Worm (Caenorhabditis elegans) whole organism, L3 larva: ENCODE data around the gene ssup-72.

Source experiments
- R02D3.7 ChIP-seq: fragments of 150-350 bp; optimal IDR thresholded peaks from 2 replicates; lab custom pipeline; 2014; ENCODE audit warnings: missing biosample characterization, missing genetic modification characterization
- ama-1 ChIP-seq: fragments of 150-350 bp; optimal IDR thresholded peaks from 2 replicates; lab custom pipeline; 2018
- ceh-16 ChIP-seq: sonication (generic microtip); optimal IDR thresholded peaks from 2 replicates; lab custom pipeline; 2017; ENCODE audit warnings: missing biosample characterization, missing genetic modification characterization
- ceh-9 ChIP-seq: sonication (generic microtip); optimal IDR thresholded peaks from 2 replicates; lab custom pipeline; 2018; ENCODE audit warnings: missing biosample characterization, missing genetic modification characterization
- daf-12 ChIP-seq: fragments of 150-350 bp; optimal IDR thresholded peaks from 2 replicates; lab custom pipeline; 2014; ENCODE audit warnings: missing biosample characterization, missing genetic modification reagents, missing genetic modification characterization
- egl-5 ChIP-seq: fragments of 150-350 bp; optimal IDR thresholded peaks from 2 replicates; lab custom pipeline; 2017; ENCODE audit warnings: missing biosample characterization, missing genetic modification reagents, missing genetic modification characterization, inconsistent platforms
- elt-1 ChIP-seq: fragments of 150-350 bp; optimal IDR thresholded peaks from 2 replicates; lab custom pipeline; 2014; ENCODE audit warnings: missing biosample characterization, missing genetic modification characterization
- elt-2 ChIP-seq: sonication (generic microtip); optimal IDR thresholded peaks from 2 replicates; lab custom pipeline; 2016; ENCODE audit warnings: missing genetic modification reagents, mild to moderate bottlenecking, missing genetic modification characterization, missing compliant biosample characterization
- eor-1 ChIP-seq, 2 experiments: fragments of 150-350 bp; optimal IDR thresholded peaks; 2 replicates each; lab custom pipeline; 2014 to 2018; ENCODE audit warnings: missing biosample characterization in 2 of 2, missing genetic modification characterization in 2 of 2
- fkh-10 ChIP-seq: sonication (generic microtip); optimal IDR thresholded peaks from 2 replicates; lab custom pipeline; 2017; ENCODE audit warnings: missing biosample characterization, missing genetic modification reagents, missing genetic modification characterization
- fkh-2 ChIP-seq: fragments of 150-350 bp; optimal IDR thresholded peaks from 2 replicates; lab custom pipeline; 2014; ENCODE audit warnings: missing biosample characterization, missing genetic modification reagents, missing genetic modification characterization
- hmg-11 ChIP-seq: sonication (generic microtip); optimal IDR thresholded peaks from 2 replicates; lab custom pipeline; 2016; ENCODE audit warnings: missing genetic modification characterization, missing compliant biosample characterization
- lin-15B ChIP-seq: fragments of 150-350 bp; optimal IDR thresholded peaks from 2 replicates; lab custom pipeline; 2014; ENCODE audit warnings: missing biosample characterization, missing genetic modification characterization
- lin-39 ChIP-seq: fragments of 150-350 bp; optimal IDR thresholded peaks from 2 replicates; lab custom pipeline; 2018; ENCODE audit warnings: missing biosample characterization, missing genetic modification reagents, missing genetic modification characterization
- lsy-12 ChIP-seq: sonication (generic microtip); optimal IDR thresholded peaks from 2 replicates; lab custom pipeline; 2016; ENCODE audit warnings: mild to moderate bottlenecking, missing genetic modification characterization, missing compliant biosample characterization
- nfya-1 ChIP-seq: sonication (generic microtip); optimal IDR thresholded peaks from 2 replicates; lab custom pipeline; 2017; ENCODE audit warnings: missing genetic modification characterization, mild to moderate bottlenecking, missing compliant biosample characterization, antibody characterized with exemption, moderate library complexity; ENCODE audit not compliant: insufficient read depth
- nhr-11 ChIP-seq: fragments of 150-350 bp; optimal IDR thresholded peaks from 2 replicates; lab custom pipeline; 2014; ENCODE audit warnings: missing biosample characterization, missing genetic modification characterization
- nhr-237 ChIP-seq: fragments of 150-350 bp; optimal IDR thresholded peaks from 2 replicates; lab custom pipeline; 2014; ENCODE audit warnings: missing biosample characterization, missing genetic modification characterization
- nhr-25 ChIP-seq: sonication (generic microtip); optimal IDR thresholded peaks from 2 replicates; lab custom pipeline; 2017; ENCODE audit warnings: missing biosample characterization, missing genetic modification characterization
- nhr-28 ChIP-seq: fragments of 150-350 bp; optimal IDR thresholded peaks from 2 replicates; lab custom pipeline; 2014; ENCODE audit warnings: missing biosample characterization, missing genetic modification characterization
- nhr-43 ChIP-seq: sonication (generic microtip); optimal IDR thresholded peaks from 2 replicates; lab custom pipeline; 2016; ENCODE audit warnings: mild to moderate bottlenecking, missing genetic modification characterization, missing compliant biosample characterization; ENCODE audit not compliant: poor library complexity, severe bottlenecking
- nhr-67 ChIP-seq: fragments of 150-350 bp; optimal IDR thresholded peaks from 2 replicates; lab custom pipeline; 2014; ENCODE audit warnings: missing biosample characterization, missing genetic modification characterization
- pha-4 ChIP-seq: fragments of 150-350 bp; optimal IDR thresholded peaks from 2 replicates; lab custom pipeline; 2014; ENCODE audit warnings: missing biosample characterization, missing genetic modification reagents, missing genetic modification characterization
- pqm-1 ChIP-seq: fragments of 150-350 bp; optimal IDR thresholded peaks from 2 replicates; lab custom pipeline; 2017; ENCODE audit warnings: missing biosample characterization, missing genetic modification characterization, inconsistent platforms
- skn-1 ChIP-seq: fragments of 150-350 bp; optimal IDR thresholded peaks from 2 replicates; lab custom pipeline; 2014; ENCODE audit warnings: missing biosample characterization, missing genetic modification characterization
- unc-39 ChIP-seq: sonication (generic microtip); optimal IDR thresholded peaks from 4 replicates; lab custom pipeline; 2017; ENCODE audit warnings: missing biosample characterization, missing genetic modification characterization
- unc-62 ChIP-seq: fragments of 150-350 bp; sonication (generic microtip); optimal IDR thresholded peaks from 4 replicates; lab custom pipeline; 2014; ENCODE audit warnings: missing biosample characterization, missing genetic modification reagents, missing genetic modification characterization
- zag-1 ChIP-seq: fragments of 150-350 bp; optimal IDR thresholded peaks from 2 replicates; lab custom pipeline; 2014; ENCODE audit warnings: missing biosample characterization, missing genetic modification characterization
- ztf-11 ChIP-seq: fragments of 150-350 bp; optimal IDR thresholded peaks from 2 replicates; lab custom pipeline; 2014; ENCODE audit warnings: missing biosample characterization, missing genetic modification characterization
- ztf-4 ChIP-seq: fragments of 150-350 bp; optimal IDR thresholded peaks from 2 replicates; lab custom pipeline; 2014; ENCODE audit warnings: missing biosample characterization, missing genetic modification characterization

ssup-72 gene

DNA sequence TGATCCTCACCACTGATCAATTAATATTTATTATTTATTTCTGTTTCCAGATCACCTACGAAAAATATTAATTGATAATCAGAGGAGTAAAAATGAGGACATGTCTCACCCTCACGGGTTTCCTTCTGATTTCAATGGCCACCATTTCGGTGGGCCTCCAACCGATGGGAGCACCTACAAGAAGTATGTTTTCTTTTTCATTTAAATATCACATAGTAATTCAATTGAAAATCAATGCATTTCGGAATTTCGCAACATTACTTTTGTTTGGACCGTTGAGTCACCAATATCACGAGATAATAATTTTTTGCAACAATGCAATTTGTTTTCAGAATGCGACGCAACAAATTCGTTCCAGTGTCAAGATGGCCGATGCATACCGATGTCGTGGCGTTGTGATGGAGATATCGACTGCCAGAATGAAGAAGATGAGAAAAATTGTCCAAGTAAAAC is 7.0 kb downstream of the ssup-72 start, which contains the start of gene gldi-2:
Gene gldi-2 (plus strand): TSS at position 51 of the 453 bp plus-strand sequence.
- no peak for TF ChIP-seq nfya-1 (tag; lab: Kevin White, UChicago)
- no peak for TF ChIP-seq elt-2 (tag; lab: Kevin White, UChicago)
- TF ChIP-seq ama-1, result no peak
- no peak for TF ChIP-seq nhr-28
- no peak for TF ChIP-seq lin-39 (tag; lab: Kevin White, UChicago)
- no peak for TF ChIP-seq lsy-12 (tag; lab: Kevin White, UChicago)
- TF ChIP-seq ztf-4, result no peak
- no peak for TF ChIP-seq fkh-2 (tag; lab: Kevin White, UChicago)
- TF ChIP-seq hmg-11 (tag; lab: Kevin White, UChicago), result no peak
- TF ChIP-seq nhr-43 (tag; lab: Kevin White, UChicago), result no peak
- TF ChIP-seq eor-1 (tag; optimal IDR thresholded peaks at IDR 0.05; lab: Kevin White, UChicago), result no peak

DNA sequence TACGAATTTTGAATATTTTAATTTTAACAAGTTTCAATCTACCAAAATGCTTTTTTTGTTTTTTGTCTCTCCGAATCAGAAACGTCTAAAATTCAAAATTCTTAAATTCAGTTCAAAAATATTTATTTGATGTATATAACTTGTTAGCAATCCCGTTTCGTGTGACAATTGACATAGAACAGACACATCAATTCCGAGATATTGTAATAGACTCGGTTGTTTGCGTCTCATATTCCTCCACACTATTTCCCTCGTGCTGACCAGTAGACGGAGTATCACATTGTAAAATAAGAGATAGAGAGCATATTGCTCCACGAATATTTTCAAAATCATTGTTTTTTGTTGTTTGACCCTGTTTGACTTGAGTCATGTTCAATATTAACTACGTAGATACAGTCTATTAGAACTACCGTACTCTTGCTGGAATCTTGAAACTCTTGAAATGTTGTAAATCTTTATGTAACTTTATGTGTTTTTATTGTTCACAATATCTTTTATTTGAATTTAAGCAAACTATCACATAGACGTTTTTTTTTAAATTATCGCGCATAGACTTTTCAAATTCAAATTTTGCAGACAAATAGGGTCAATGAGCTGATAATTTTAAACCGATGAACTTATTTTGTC is 12.4 kb downstream of the ssup-72 start, which contains the start of gene T13C2.3:
Gene T13C2.3 (plus strand): TSS at position 577 of the 627 bp plus-strand sequence.
- TF ChIP-seq lsy-12 (tag; lab: Kevin White, UChicago) (no peak), skn-1 (tag; lab: Kevin White, UChicago) (no peak), fkh-10 (GFP tag; lab: Kevin White, UChicago) (no peak), nhr-25 (tag; lab: Kevin White, UChicago) (no peak), nhr-43 (tag; lab: Kevin White, UChicago) (no peak), ama-1 (no peak), nhr-67 (tag; lab: Kevin White, UChicago) (no peak), lin-15B (no peak), unc-62 (GFP tag; lab: Kevin White, UChicago) (no peak), hmg-11 (tag; lab: Kevin White, UChicago) (no peak), zag-1 (tag; lab: Kevin White, UChicago) (no peak), fkh-2 (tag; lab: Kevin White, UChicago) (no peak)

DNA sequence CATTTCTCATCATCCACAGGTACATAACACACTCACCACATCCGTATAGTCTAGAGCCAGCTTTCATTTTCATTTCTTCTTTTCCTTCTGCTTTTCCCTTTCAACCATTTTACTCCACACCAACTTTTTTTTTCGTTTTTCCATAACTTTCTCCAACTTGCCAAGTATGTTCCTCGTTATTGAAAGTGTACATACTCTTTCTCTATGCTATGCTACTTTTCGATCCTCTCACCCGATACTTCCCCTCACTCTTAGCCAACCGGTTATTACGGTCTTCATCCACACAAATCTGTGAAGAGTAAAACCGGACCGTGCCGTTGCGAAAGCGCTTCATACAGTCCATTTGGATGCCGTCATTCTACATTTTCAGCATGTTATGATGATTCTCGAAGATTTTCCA is 15.5 kb downstream of the ssup-72 start, which contains the start of gene T13C2.2:
Gene T13C2.2 (plus strand): TSS at position 301 of the 400 bp plus-strand sequence.
- TF ChIP-seq nhr-28, result no peak
- no peak for TF ChIP-seq nfya-1 (tag; lab: Kevin White, UChicago)
- no peak for TF ChIP-seq ceh-16 (tag; lab: Kevin White, UChicago)
- no peak for TF ChIP-seq nhr-43 (tag; lab: Kevin White, UChicago)
- TF ChIP-seq nhr-25 (tag; lab: Kevin White, UChicago), result no peak
- no peak for TF ChIP-seq lin-15B
- TF ChIP-seq, all 47 proteins: peak for 0

DNA sequence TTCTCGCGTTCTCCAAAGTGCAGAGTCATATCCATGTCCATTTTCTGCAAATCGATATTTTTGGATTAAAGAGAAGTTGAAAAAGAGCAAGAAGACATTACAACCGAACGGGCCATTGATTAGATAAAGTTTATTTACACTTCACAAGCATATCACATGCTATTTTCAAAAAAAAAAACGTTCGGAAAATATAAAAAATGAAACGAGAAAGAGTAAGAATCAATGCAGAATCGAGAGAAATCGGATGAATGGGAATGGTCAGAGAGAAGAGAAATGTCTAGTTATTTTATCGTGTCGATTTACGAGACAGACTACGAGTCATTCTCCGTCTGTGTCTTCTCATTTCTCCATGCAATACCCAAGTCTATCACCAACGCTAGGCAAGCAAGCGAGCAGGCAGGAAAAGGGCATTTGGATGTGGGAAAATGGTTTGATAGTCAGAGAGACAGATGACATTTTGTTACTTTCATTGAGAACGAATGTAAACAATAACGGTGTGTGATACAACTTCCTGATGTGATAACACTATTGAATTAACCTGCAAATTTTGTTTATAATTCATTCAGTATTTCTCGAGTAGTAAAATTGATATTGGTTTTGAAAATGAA is 23.8 kb downstream of the ssup-72 start, which contains the start of gene F31E8.4:
Gene F31E8.4 (minus strand): TSS at position 51 of the 608 bp plus-strand sequence.
- TF ChIP-seq unc-62 (GFP tag; lab: Kevin White, UChicago) (no peak), pqm-1 (peak; percentile 69), R02D3.7 (tag; lab: Kevin White, UChicago) (peak; percentile 43), ceh-16 (tag; lab: Kevin White, UChicago) (no peak), hmg-11 (tag; lab: Kevin White, UChicago) (peak; percentile 46), pha-4 (tag; lab: Kevin White, UChicago) (peak; percentile 68), nfya-1 (tag; lab: Kevin White, UChicago) (peak; percentile 4), elt-2 (tag; lab: Kevin White, UChicago) (peak; percentile 73), egl-5 (peak; percentile 10), lin-15B (peak; percentile 3), daf-12 (no peak)

DNA sequence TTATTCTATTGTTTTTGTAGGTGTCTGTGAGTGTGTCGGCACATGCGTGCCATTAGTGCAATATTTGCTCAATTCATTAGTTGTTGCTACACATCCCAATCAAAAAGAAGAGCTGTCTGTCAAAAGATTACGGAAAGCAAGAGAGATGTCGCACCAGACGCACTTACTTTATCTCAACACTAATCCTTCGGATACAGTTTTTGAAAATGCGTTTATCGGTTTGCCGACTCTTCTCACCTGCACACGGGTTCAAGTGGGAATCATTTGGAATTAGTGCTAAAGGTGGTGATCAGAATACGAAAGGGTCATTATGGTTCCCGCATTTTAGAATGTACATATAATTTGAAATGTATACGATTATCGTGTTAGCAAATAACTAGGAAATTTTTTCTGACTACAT is 24.9 kb downstream of the ssup-72 start:
- TF ChIP-seq pha-4 (tag; lab: Kevin White, UChicago), result no peak
- no peak for TF ChIP-seq unc-62 (GFP tag; lab: Kevin White, UChicago)
- TF ChIP-seq unc-39 (tag; lab: Kevin White, UChicago), result no peak
- no peak for TF ChIP-seq nhr-237 (tag; lab: Kevin White, UChicago)
- no peak for TF ChIP-seq nhr-25 (tag; lab: Kevin White, UChicago)
- no peak for TF ChIP-seq egl-5
- TF ChIP-seq ztf-11 (tag; lab: Kevin White, UChicago), result no peak
- TF ChIP-seq zag-1 (tag; lab: Kevin White, UChicago), result no peak
- no peak for TF ChIP-seq ceh-9
- TF ChIP-seq nhr-67 (tag; lab: Kevin White, UChicago), result no peak
- no peak for TF ChIP-seq fkh-10 (GFP tag; lab: Kevin White, UChicago)
- no peak for TF ChIP-seq nhr-11
- no peak for TF ChIP-seq elt-1 (tag; lab: Kevin White, UChicago)
